Worm (Caenorhabditis elegans) whole organism, L1 larva: ENCODE results near the gene C47E8.3.

Experiments used
- C16A3.4 ChIP-seq: fragments of 150-350 bp; optimal IDR thresholded peaks from 2 replicates; lab custom pipeline; 2014; ENCODE audit warnings: missing biosample characterization, missing genetic modification characterization
- aha-1 ChIP-seq: fragments of 150-350 bp; optimal IDR thresholded peaks from 2 replicates; lab custom pipeline; 2014; ENCODE audit warnings: missing biosample characterization, missing genetic modification characterization
- lsy-2 ChIP-seq, 2 experiments: fragments of 150-350 bp; optimal IDR thresholded peaks; 2 replicates each; lab custom pipeline; 2014; ENCODE audit warnings: missing biosample characterization in 2 of 2, missing genetic modification characterization in 2 of 2
- mep-1 ChIP-seq: fragments of 150-350 bp; optimal IDR thresholded peaks from 2 replicates; lab custom pipeline; 2014; ENCODE audit warnings: missing biosample characterization, missing genetic modification characterization
- nhr-71 ChIP-seq: sonication (generic microtip); optimal IDR thresholded peaks from 2 replicates; lab custom pipeline; 2016; ENCODE audit warnings: mild to moderate bottlenecking, missing genetic modification characterization, moderate library complexity, missing compliant biosample characterization
- rnt-1 ChIP-seq: sonication (generic microtip); optimal IDR thresholded peaks from 2 replicates; lab custom pipeline; 2016; ENCODE audit warnings: mild to moderate bottlenecking, missing genetic modification characterization, moderate library complexity, missing compliant biosample characterization

ce11 chrV:14698666-14699065 is 18.6 kb downstream of the C47E8.3 start, which contains the start of gene set-5:
- TF ChIP-seq C16A3.4 (no peak), aha-1 (tag; lab: Kevin White, UChicago) (no peak), mep-1 (tag; lab: Kevin White, UChicago) (no peak), rnt-1 (no peak), nhr-71 (no peak), lsy-2 (tag; optimal IDR thresholded peaks at IDR 0.05; lab: Kevin White, UChicago) (no peak)
